Worm (Caenorhabditis elegans) whole organism, L4/young adult: ENCODE results near the gene ftt-2.
A peak's percentile ranks its signal among the peaks of the same experiment; 100 is the strongest.

ENCODE experiments used
- W03F9.2 ChIP-seq: fragments of 150-350 bp; optimal IDR thresholded peaks from 2 replicates; lab custom pipeline; 2014; ENCODE audit warnings: missing biosample characterization, missing genetic modification characterization
- dao-5 ChIP-seq: sonication (generic microtip); optimal IDR thresholded peaks from 2 replicates; lab custom pipeline; 2016; ENCODE audit warnings: missing genotype, missing genetic modification characterization, moderate library complexity, missing compliant biosample characterization
- him-1 ChIP-seq: sonication (generic microtip); optimal IDR thresholded peaks from 2 replicates; lab custom pipeline; 2016; ENCODE audit warnings: missing genotype, missing genetic modification reagents, missing genetic modification characterization, missing compliant biosample characterization

ftt-2 gene

ce11 chrX:11623442-11623841 lies 18.2 kb upstream of the ftt-2 start:
- TF ChIP-seq him-1 (tag; lab: Kevin White, UChicago) (no peak), dao-5 (no peak), W03F9.2 (tag; lab: Kevin White, UChicago) (no peak)

ce11 chrX:11621997-11622396 lies 16.8 kb upstream of the ftt-2 start, which contains the start of gene sto-3:
TSS of gene sto-3 (minus strand) at chrX:11622097.
- no peak for TF ChIP-seq dao-5
- no peak for TF ChIP-seq him-1 (tag; lab: Kevin White, UChicago)
- TF ChIP-seq W03F9.2 (tag; lab: Kevin White, UChicago), result no peak

- TF ChIP-seq him-1 (tag; lab: Kevin White, UChicago) (no peak), W03F9.2 (tag; lab: Kevin White, UChicago) (no peak), dao-5 (no peak)
Observed at ce11 chrX:11617387-11617786, 12.2 kb upstream of the ftt-2 start, which contains the start of gene F52D10.4. TSS of gene F52D10.4 (plus strand) at chrX:11617470.

ce11 chrX:11608110-11608759 lies 3.0 kb upstream of the ftt-2 start:
- TF ChIP-seq him-1 (tag; lab: Kevin White, UChicago), result no peak
- no peak for TF ChIP-seq W03F9.2 (tag; lab: Kevin White, UChicago)
- TF ChIP-seq dao-5, result no peak

ce11 chrX:11607500-11607823 lies 2.2 kb upstream of the ftt-2 start:
- no peak for TF ChIP-seq W03F9.2 (tag; lab: Kevin White, UChicago)
- no peak for TF ChIP-seq dao-5
- no peak for TF ChIP-seq him-1 (tag; lab: Kevin White, UChicago)

- TF ChIP-seq W03F9.2 (tag; lab: Kevin White, UChicago), result no peak
- TF ChIP-seq dao-5, result no peak
- no peak for TF ChIP-seq him-1 (tag; lab: Kevin White, UChicago)
Observed at ce11 chrX:11606815-11607499, 1.7 kb upstream of the ftt-2 start.

ce11 chrX:11605766-11606490 lies 709 bp upstream of the ftt-2 start:
- TF ChIP-seq him-1 (tag; lab: Kevin White, UChicago) (peak; percentile 98), W03F9.2 (tag; lab: Kevin White, UChicago) (peak; percentile 75), dao-5 (no peak)

- peak; percentile 7 for TF ChIP-seq him-1 (tag; lab: Kevin White, UChicago)
- TF ChIP-seq dao-5, result no peak
- no peak for TF ChIP-seq W03F9.2 (tag; lab: Kevin White, UChicago)
Observed at ce11 chrX:11603234-11604108, 1.7 kb downstream of the ftt-2 start.

ce11 chrX:11600488-11601106 lies 4.6 kb downstream of the ftt-2 start:
- no peak for TF ChIP-seq dao-5
- TF ChIP-seq him-1 (tag; lab: Kevin White, UChicago), result no peak
- no peak for TF ChIP-seq W03F9.2 (tag; lab: Kevin White, UChicago)

ce11 chrX:11598839-11599238 lies 6.4 kb downstream of the ftt-2 start:
- no peak for TF ChIP-seq him-1 (tag; lab: Kevin White, UChicago)

- TF ChIP-seq dao-5 (no peak), W03F9.2 (tag; lab: Kevin White, UChicago) (no peak), him-1 (tag; lab: Kevin White, UChicago) (no peak)
Observed at ce11 chrX:11596876-11597275, 8.3 kb downstream of the ftt-2 start.

- TF ChIP-seq W03F9.2 (tag; lab: Kevin White, UChicago) (no peak), him-1 (tag; lab: Kevin White, UChicago) (no peak), dao-5 (no peak)
Observed at ce11 chrX:11592539-11592938, 12.7 kb downstream of the ftt-2 start.

ce11 chrX:11591620-11592019 lies 13.6 kb downstream of the ftt-2 start, which contains the start of gene F52D10.2:
TSS of gene F52D10.2 (minus strand) at chrX:11591720.
- TF ChIP-seq him-1 (tag; lab: Kevin White, UChicago) (no peak), W03F9.2 (tag; lab: Kevin White, UChicago) (no peak), dao-5 (no peak)
